Worm (Caenorhabditis elegans) whole organism, early embryonic: ENCODE data around the gene F18C5.10.

Source experiments
- B0310.2 ChIP-seq: sonication (generic microtip); optimal IDR thresholded peaks from 2 replicates; lab custom pipeline; 2016; ENCODE audit warnings: mild to moderate bottlenecking, missing genetic modification characterization, missing compliant biosample characterization
- F13C5.2 ChIP-seq: sonication (generic microtip); optimal IDR thresholded peaks from 2 replicates; lab custom pipeline; 2017; ENCODE audit warnings: mild to moderate bottlenecking, missing genetic modification characterization, inconsistent platforms, missing compliant biosample characterization
- aly-1 ChIP-seq: sonication (generic microtip); optimal IDR thresholded peaks from 2 replicates; lab custom pipeline; 2016; ENCODE audit warnings: missing genetic modification characterization, missing compliant biosample characterization
- ama-1 ChIP-seq: fragments of 150-350 bp; optimal IDR thresholded peaks from 2 replicates; lab custom pipeline; 2014
- ceh-13 ChIP-seq: fragments of 200-800 bp; sonication (Bioruptor generic); optimal IDR thresholded peaks from 2 replicates; lab custom pipeline; 2018; ENCODE audit warnings: mild to moderate bottlenecking, missing genetic modification characterization, missing compliant biosample characterization
- ceh-36 ChIP-seq: sonication (generic microtip); optimal IDR thresholded peaks from 2 replicates; lab custom pipeline; 2016; ENCODE audit warnings: missing genetic modification characterization, inconsistent platforms, missing compliant biosample characterization
- ets-7 ChIP-seq: sonication (generic microtip); optimal IDR thresholded peaks from 2 replicates; lab custom pipeline; 2016; ENCODE audit warnings: missing genotype, missing genetic modification characterization, missing compliant biosample characterization
- flt-1 ChIP-seq: fragments of 200-800 bp; sonication (Bioruptor generic); IDR thresholded peaks from 2 replicates; pipeline ENCODE4 v1.3.6; 2022; ENCODE audit warnings: missing genetic modification characterization, missing compliant biosample characterization
- hmbx-1 ChIP-seq: sonication (generic microtip); optimal IDR thresholded peaks from 2 replicates; lab custom pipeline; 2016; ENCODE audit warnings: mild to moderate bottlenecking, missing genetic modification characterization, missing compliant biosample characterization
- hmg-4 ChIP-seq: fragments of 200-800 bp; sonication (Bioruptor generic); optimal IDR thresholded peaks from 2 replicates; lab custom pipeline; 2018; ENCODE audit warnings: mild to moderate bottlenecking, missing genetic modification characterization, missing compliant biosample characterization
- pes-1 ChIP-seq: fragments of 200-800 bp; sonication (Bioruptor generic); IDR thresholded peaks from 2 replicates; pipeline ENCODE4 v1.3.6; 2022; ENCODE audit warnings: missing genetic modification reagents, missing genetic modification characterization, missing compliant biosample characterization
- scrt-1 ChIP-seq: fragments of 200-800 bp; sonication (Bioruptor generic); IDR thresholded peaks from 2 replicates; pipeline ENCODE4 v1.3.6; 2022; ENCODE audit warnings: missing genetic modification characterization, missing compliant biosample characterization
- sea-1 ChIP-seq: fragments of 200-800 bp; sonication (Bioruptor generic); conservative IDR thresholded peaks from 2 replicates; pipeline ENCODE4 v1.3.6; 2022; ENCODE audit warnings: missing genetic modification characterization, missing compliant biosample characterization
- tra-4 ChIP-seq: sonication (generic microtip); optimal IDR thresholded peaks from 2 replicates; lab custom pipeline; 2017; ENCODE audit warnings: missing genetic modification characterization, missing compliant biosample characterization

- no peak for TF ChIP-seq sea-1 (GFP tag; lab: Robert Waterston, UW)
- no peak for TF ChIP-seq pes-1 (GFP tag; lab: Robert Waterston, UW)
- no peak for TF ChIP-seq ama-1 (lab: Kevin White, UChicago)
- TF ChIP-seq B0310.2 (tag; lab: Kevin White, UChicago) = no peak
- TF ChIP-seq scrt-1 = no peak
- no peak for TF ChIP-seq F13C5.2
- TF ChIP-seq aly-1 = no peak
- TF ChIP-seq hmg-4 (GFP tag; lab: Kevin White, UChicago) = no peak
- no peak for TF ChIP-seq ceh-13 (GFP tag; lab: Kevin White, UChicago)
- TF ChIP-seq tra-4 (tag; lab: Kevin White, UChicago) = no peak
- TF ChIP-seq flt-1 = no peak
- TF ChIP-seq ets-7 = no peak
- TF ChIP-seq ceh-36 (tag; lab: Kevin White, UChicago) = no peak
- TF ChIP-seq hmbx-1 (tag; lab: Kevin White, UChicago) = no peak
Observed at ce11 chrII:6589408-6589807, 28.2 kb upstream of the F18C5.10 start, which contains the start of gene vps-32.1.
